Fruit fly (Drosophila melanogaster) whole organism, embryonic: ENCODE results near the gene Sgs5bis.

Source experiments
- Abd-B ChIP-seq: fragments of 200-800 bp; sonication (Bioruptor generic); optimal IDR thresholded peaks from 2 replicates; lab custom pipeline; 2018; ENCODE audit warnings: missing biosample characterization, mild to moderate bottlenecking, missing genetic modification characterization, moderate library complexity
- Asciz ChIP-seq: fragments of 200-800 bp; sonication (Bioruptor generic); optimal IDR thresholded peaks from 2 replicates; lab custom pipeline; 2017; ENCODE audit warnings: missing biosample characterization, mild to moderate bottlenecking, missing genetic modification characterization, missing genetic modification reagents
- Bdp1 ChIP-seq: fragments of 200-800 bp; sonication (Bioruptor generic); optimal IDR thresholded peaks from 3 replicates; lab custom pipeline; 2016; ENCODE audit warnings: missing biosample characterization, missing genetic modification characterization
- Bteb2 ChIP-seq: fragments of 200-800 bp; sonication (Bioruptor generic); optimal IDR thresholded peaks from 2 replicates; lab custom pipeline; 2016; ENCODE audit warnings: missing biosample characterization, missing genetic modification characterization
- CG10274 ChIP-seq: fragments of 200-800 bp; sonication (Bioruptor generic); optimal IDR thresholded peaks from 3 replicates; lab custom pipeline; 2017; ENCODE audit warnings: missing biosample characterization, mild to moderate bottlenecking, missing genetic modification characterization
- CG10462 ChIP-seq: fragments of 200-800 bp; sonication (Bioruptor generic); optimal IDR thresholded peaks from 2 replicates; lab custom pipeline; 2016; ENCODE audit warnings: missing biosample characterization, missing genetic modification characterization
- CG10979 ChIP-seq: fragments of 200-800 bp; sonication (Bioruptor generic); optimal IDR thresholded peaks from 2 replicates; lab custom pipeline; 2018; ENCODE audit warnings: missing biosample characterization, mild to moderate bottlenecking, missing genetic modification characterization, moderate library complexity
- CG11085 ChIP-seq: fragments of 200-800 bp; sonication (Bioruptor generic); IDR thresholded peaks from 2 replicates; pipeline ENCODE4 v1.3.6; 2022; ENCODE audit warnings: missing biosample characterization, missing genetic modification characterization
- CG11456 ChIP-seq: fragments of 200-800 bp; sonication (Bioruptor generic); IDR thresholded peaks from 3 replicates; pipeline ENCODE4 v1.3.6; 2022; ENCODE audit warnings: missing biosample characterization, missing genetic modification characterization
- CG12219 ChIP-seq: fragments of 200-800 bp; sonication (Bioruptor generic); optimal IDR thresholded peaks from 3 replicates; lab custom pipeline; 2018; ENCODE audit warnings: missing biosample characterization, mild to moderate bottlenecking, missing genetic modification characterization
- CG13123 ChIP-seq: fragments of 200-800 bp; sonication (Bioruptor generic); optimal IDR thresholded peaks from 2 replicates; lab custom pipeline; 2016; ENCODE audit warnings: missing biosample characterization, missing genetic modification characterization
- CG14014 ChIP-seq: fragments of 200-800 bp; sonication (Bioruptor generic); IDR thresholded peaks from 2 replicates; pipeline ENCODE4 v1.3.6; 2022; ENCODE audit warnings: missing biosample characterization, missing genetic modification characterization
- CG1602 ChIP-seq: fragments of 200-800 bp; sonication (Bioruptor generic); optimal IDR thresholded peaks from 3 replicates; lab custom pipeline; 2016; ENCODE audit warnings: missing biosample characterization, missing genetic modification characterization
- CG1603 ChIP-seq: fragments of 200-800 bp; sonication (Bioruptor generic); optimal IDR thresholded peaks from 2 replicates; lab custom pipeline; 2019; ENCODE audit warnings: missing biosample characterization, mild to moderate bottlenecking, missing genetic modification characterization, moderate library complexity
- CG17186 ChIP-seq: fragments of 200-800 bp; sonication (Bioruptor generic); optimal IDR thresholded peaks from 3 replicates; lab custom pipeline; 2017; ENCODE audit warnings: missing biosample characterization, missing genetic modification reagents, missing genetic modification characterization
- CG17829 ChIP-seq: fragments of 200-800 bp; optimal IDR thresholded peaks from 2 replicates; lab custom pipeline; 2019; ENCODE audit warnings: missing biosample characterization, mild to moderate bottlenecking, missing genetic modification characterization, moderate library complexity
- CG2712 ChIP-seq: fragments of 200-800 bp; optimal IDR thresholded peaks from 3 replicates; lab custom pipeline; 2019; ENCODE audit warnings: missing biosample characterization, mild to moderate bottlenecking, missing genetic modification characterization, moderate library complexity
- CG2889 ChIP-seq: fragments of 200-800 bp; sonication (Bioruptor generic); IDR thresholded peaks from 3 replicates; pipeline ENCODE4 v1.3.6; 2022; ENCODE audit warnings: missing biosample characterization, missing genetic modification characterization
- CG30403 ChIP-seq: fragments of 200-800 bp; sonication (Bioruptor generic); optimal IDR thresholded peaks from 3 replicates; lab custom pipeline; 2016; ENCODE audit warnings: missing biosample characterization, missing genetic modification characterization
- CG31388 ChIP-seq: fragments of 200-800 bp; sonication (Bioruptor generic); optimal IDR thresholded peaks from 2 replicates; lab custom pipeline; 2016; ENCODE audit warnings: missing biosample characterization, missing genetic modification characterization
- CG4404 ChIP-seq: fragments of 200-800 bp; sonication (Bioruptor generic); IDR thresholded peaks from 2 replicates; pipeline ENCODE4 v1.3.6; 2022; ENCODE audit warnings: missing biosample characterization, missing genetic modification characterization
- CG8290 ChIP-seq, 3 experiments: fragments of 200-800 bp; sonication (Bioruptor generic); optimal IDR thresholded peaks; 2 replicates each; lab custom pipeline; 2016 to 2019; ENCODE audit warnings: missing biosample characterization in 3 of 3, missing genetic modification characterization in 3 of 3, mild to moderate bottlenecking in 2 of 3, moderate library complexity in 1 of 3
- E2f1 ChIP-seq: fragments of 200-800 bp; sonication (Bioruptor generic); IDR thresholded peaks from 2 replicates; pipeline ENCODE4 v1.3.6; 2022; ENCODE audit warnings: missing biosample characterization, missing genetic modification characterization
- Gsc ChIP-seq: fragments of 200-800 bp; sonication (Bioruptor generic); IDR thresholded peaks from 2 replicates; pipeline ENCODE4 v1.3.6; 2022; ENCODE audit warnings: missing biosample characterization, missing genetic modification characterization
- Hsf ChIP-seq: fragments of 200-800 bp; sonication (Bioruptor generic); optimal IDR thresholded peaks from 3 replicates; lab custom pipeline; 2016; ENCODE audit warnings: missing biosample characterization, missing genetic modification characterization
- Nf-YB ChIP-seq: fragments of 200-800 bp; sonication (Bioruptor generic); optimal IDR thresholded peaks from 3 replicates; lab custom pipeline; 2019; ENCODE audit warnings: missing biosample characterization, mild to moderate bottlenecking, missing genetic modification characterization, moderate library complexity
- Scr ChIP-seq: fragments of 200-800 bp; sonication (Bioruptor generic); IDR thresholded peaks from 2 replicates; pipeline ENCODE4 v1.3.6; 2022; ENCODE audit warnings: missing biosample characterization, missing genetic modification characterization; ENCODE audit not compliant: partially characterized antibody
- Sox102F ChIP-seq: fragments of 200-800 bp; sonication (Bioruptor generic); optimal IDR thresholded peaks from 2 replicates; lab custom pipeline; 2018; ENCODE audit warnings: missing biosample characterization, mild to moderate bottlenecking, missing genetic modification characterization, moderate library complexity
- Xrp1 ChIP-seq: fragments of 200-800 bp; sonication (Bioruptor generic); IDR thresholded peaks from 2 replicates; pipeline ENCODE4 v1.3.6; 2022; ENCODE audit warnings: missing biosample characterization, missing genetic modification characterization
- ase ChIP-seq: fragments of 200-800 bp; sonication (Bioruptor generic); IDR thresholded peaks from 3 replicates; pipeline ENCODE4 v1.3.6; 2022; ENCODE audit warnings: missing biosample characterization, missing genetic modification characterization
- bsh ChIP-seq, 2 experiments: fragments of 200-800 bp; sonication (Bioruptor generic); optimal IDR thresholded peaks; 2 replicates each; lab custom pipeline; 2017 to 2018; ENCODE audit warnings: mild to moderate bottlenecking in 2 of 2, missing biosample characterization in 2 of 2, missing genetic modification characterization in 2 of 2, moderate library complexity in 1 of 2
- cas ChIP-seq: fragments of 200-800 bp; sonication (Bioruptor generic); IDR thresholded peaks from 2 replicates; pipeline ENCODE4 v1.3.6; 2022; ENCODE audit warnings: missing biosample characterization, missing genetic modification characterization
- crol ChIP-seq: fragments of 200-800 bp; sonication (Bioruptor generic); IDR thresholded peaks from 2 replicates; pipeline ENCODE4 v1.3.6; 2022; ENCODE audit warnings: missing biosample characterization, missing genetic modification characterization
- dmrt11E ChIP-seq: fragments of 200-800 bp; sonication (Bioruptor generic); optimal IDR thresholded peaks from 3 replicates; lab custom pipeline; 2018; ENCODE audit warnings: missing biosample characterization, mild to moderate bottlenecking, missing genetic modification characterization, moderate library complexity
- dpn ChIP-seq, 2 experiments: fragments of 200-800 bp; sonication (Bioruptor generic); optimal IDR thresholded peaks; 3 replicates each; lab custom pipeline; 2016; ENCODE audit warnings: missing biosample characterization in 2 of 2, missing genetic modification characterization in 2 of 2
- fd102C ChIP-seq: fragments of 200-800 bp; sonication (Bioruptor generic); optimal IDR thresholded peaks from 2 replicates; lab custom pipeline; 2018; ENCODE audit warnings: missing biosample characterization, mild to moderate bottlenecking, missing genetic modification characterization, moderate library complexity
- gcm ChIP-seq: fragments of 200-800 bp; sonication (Bioruptor generic); optimal IDR thresholded peaks from 2 replicates; lab custom pipeline; 2019; ENCODE audit warnings: missing biosample characterization, mild to moderate bottlenecking, missing genetic modification characterization, moderate library complexity
- gem ChIP-seq: fragments of 200-800 bp; sonication (Bioruptor generic); optimal IDR thresholded peaks from 2 replicates; lab custom pipeline; 2019; ENCODE audit warnings: missing biosample characterization, mild to moderate bottlenecking, missing genetic modification characterization, moderate library complexity
- gsb-n ChIP-seq: fragments of 200-800 bp; sonication (Bioruptor generic); optimal IDR thresholded peaks from 3 replicates; lab custom pipeline; 2018; ENCODE audit warnings: missing biosample characterization, mild to moderate bottlenecking, missing genetic modification characterization
- gt ChIP-seq: fragments of 200-800 bp; sonication (Bioruptor generic); IDR thresholded peaks from 2 replicates; pipeline ENCODE4 v1.3.6; 2022; ENCODE audit warnings: missing biosample characterization, missing genetic modification characterization
- lola ChIP-seq, 3 experiments: fragments of >200 bp in 2 of 3; fragments of 200-800 bp in 1 of 3; sonication (Bioruptor generic) in 1 of 3; optimal IDR thresholded peaks; 2 replicates each; lab custom pipeline; 2017 to 2019; ENCODE audit warnings: missing biosample characterization in 3 of 3, missing genetic modification characterization in 3 of 3, mild to moderate bottlenecking in 1 of 3, moderate library complexity in 1 of 3
- mam ChIP-seq: fragments of 200-800 bp; sonication (Bioruptor generic); optimal IDR thresholded peaks from 3 replicates; lab custom pipeline; 2016; ENCODE audit warnings: missing biosample characterization, missing genetic modification characterization
- prd ChIP-seq, 3 experiments: fragments of >200 bp in 2 of 3; fragments of 200-800 bp in 1 of 3; sonication (Bioruptor generic) in 1 of 3; optimal IDR thresholded peaks in 2 of 3; IDR thresholded peaks in 1 of 3; 2 replicates in 2 of 3; 3 replicates in 1 of 3; pipeline versions ENCODE4 v1.3.6 to Lab custom; 2017 to 2022; ENCODE audit warnings: missing biosample characterization in 1 of 3, missing genetic modification characterization in 1 of 3
- repo ChIP-seq: fragments of 200-800 bp; sonication (Bioruptor generic); optimal IDR thresholded peaks from 2 replicates; lab custom pipeline; 2016; ENCODE audit warnings: missing biosample characterization, missing genetic modification characterization
- sens ChIP-seq: fragments of 200-800 bp; sonication (Bioruptor generic); peaks from one replicate; lab custom pipeline; 2016; ENCODE audit warnings: missing biosample characterization, missing genetic modification characterization
- toy ChIP-seq: fragments of 200-800 bp; sonication (Bioruptor generic); IDR thresholded peaks from 2 replicates; pipeline ENCODE4 v1.3.6; 2022; ENCODE audit warnings: missing biosample characterization, missing genetic modification characterization
- trh ChIP-seq: fragments of 200-800 bp; sonication (Bioruptor generic); optimal IDR thresholded peaks from 2 replicates; lab custom pipeline; 2016; ENCODE audit warnings: missing biosample characterization, missing genetic modification characterization
- ttk ChIP-seq: fragments of 200-800 bp; sonication (Bioruptor generic); IDR thresholded peaks from 2 replicates; pipeline ENCODE4 v2.1.2; 2022; ENCODE audit warnings: missing biosample characterization, missing genetic modification characterization
- vvl ChIP-seq: fragments of 200-800 bp; sonication (Bioruptor generic); IDR thresholded peaks from 2 replicates; pipeline ENCODE4 v1.3.6; 2022; ENCODE audit warnings: missing biosample characterization, missing genetic modification characterization

Sgs5bis gene

dm6 chr3R:17561175-17561574 lies 33.0 kb upstream of the Sgs5bis start:
- TF ChIP-seq dmrt11E (tag; lab: Kevin White, UChicago) (peak; percentile 35), Xrp1 (GFP tag; lab: Robert Waterston, UW) (no peak), Sox102F (peak; percentile 41), cas (GFP tag; lab: Robert Waterston, UW) (no peak), CG10462 (GFP tag; lab: Kevin White, UChicago) (no peak), bsh (GFP tag; optimal IDR thresholded peaks at IDR 0.05; lab: Kevin White, UChicago) (peak in 1 of 2 experiments; percentile 27), Abd-B (GFP tag; lab: Kevin White, UChicago) (peak; percentile 4), ase (no peak)
- TF ChIP-seq, all 482 proteins: peak for 4

- no peak for TF ChIP-seq gt (GFP tag; lab: Robert Waterston, UW)
- no peak for TF ChIP-seq Bteb2 (GFP tag; lab: Kevin White, UChicago)
- no peak for TF ChIP-seq prd (optimal IDR thresholded peaks at IDR 0.05; lab: Kevin White, UChicago)
- peak; percentile 49; the same call in 1 of the 3 replicates for TF ChIP-seq prd (GFP tag; IDR thresholded peaks at IDR 0.05; lab: Robert Waterston, UW)
- no peak for TF ChIP-seq Nf-YB (GFP tag; lab: Kevin White, UChicago)
- no peak for TF ChIP-seq CG11085 (GFP tag; lab: Robert Waterston, UW)
- peak; percentile 76 for TF ChIP-seq sens (GFP tag; lab: Kevin White, UChicago)
- TF ChIP-seq mam (GFP tag; lab: Kevin White, UChicago): no peak
- no peak for TF ChIP-seq Scr
- TF ChIP-seq CG1603 (tag; lab: Kevin White, UChicago): no peak
- TF ChIP-seq repo (GFP tag; lab: Kevin White, UChicago): no peak
- peak; percentile 8 for TF ChIP-seq gsb-n (tag; lab: Kevin White, UChicago)
- no peak for TF ChIP-seq CG1602 (GFP tag; lab: Kevin White, UChicago)
- peak; percentile 52 for TF ChIP-seq CG2712 (tag; lab: Kevin White, UChicago)
- 0 out of 2 replicates have a peak, but pooled peaks have one; percentile 9 for TF ChIP-seq E2f1 (GFP tag; lab: Robert Waterston, UW)
- TF ChIP-seq CG4404 (GFP tag; lab: Robert Waterston, UW): no peak
- no peak for TF ChIP-seq toy
- TF ChIP-seq Bdp1: no peak
- TF ChIP-seq CG17829: peak; percentile 26
- no peak for TF ChIP-seq dpn (GFP tag; optimal IDR thresholded peaks at IDR 0.05; lab: Kevin White, UChicago)
- no peak for TF ChIP-seq Gsc (GFP tag; lab: Robert Waterston, UW)
- no peak for TF ChIP-seq trh (GFP tag; lab: Kevin White, UChicago)
- no peak for TF ChIP-seq CG31388
- TF ChIP-seq Sox102F: no peak
- TF ChIP-seq dmrt11E (tag; lab: Kevin White, UChicago): peak; percentile 44
- TF ChIP-seq lola (GFP tag; optimal IDR thresholded peaks at IDR 0.05; lab: Kevin White, UChicago): peak in 1 of 3 experiments; percentile 29
- no peak for TF ChIP-seq CG14014 (GFP tag; lab: Robert Waterston, UW)
- TF ChIP-seq ttk (GFP tag; lab: Robert Waterston, UW): no peak
- TF ChIP-seq crol (GFP tag; lab: Robert Waterston, UW): no peak
- no peak for TF ChIP-seq CG12219 (GFP tag; lab: Kevin White, UChicago)
- TF ChIP-seq Hsf (GFP tag; lab: Kevin White, UChicago): no peak
- no peak for TF ChIP-seq CG8290 (GFP tag; optimal IDR thresholded peaks at IDR 0.05; lab: Kevin White, UChicago)
- no peak for TF ChIP-seq CG8290 (tag; optimal IDR thresholded peaks at IDR 0.05; lab: Kevin White, UChicago)
- no peak for TF ChIP-seq fd102C
- TF ChIP-seq vvl (GFP tag; lab: Robert Waterston, UW): no peak
- no peak for TF ChIP-seq CG2889 (GFP tag; lab: Robert Waterston, UW)
- TF ChIP-seq CG10274 (GFP tag; lab: Kevin White, UChicago): no peak
- no peak for TF ChIP-seq CG11456 (GFP tag; lab: Robert Waterston, UW)
- TF ChIP-seq gem: no peak
- TF ChIP-seq CG17186 (GFP tag; lab: Kevin White, UChicago): no peak
- TF ChIP-seq CG30403 (GFP tag; lab: Kevin White, UChicago): no peak
- no peak for TF ChIP-seq CG13123
- no peak for TF ChIP-seq Asciz (GFP tag; lab: Kevin White, UChicago)
- TF ChIP-seq CG10979 (tag; lab: Kevin White, UChicago): peak; percentile 42
- no peak for TF ChIP-seq gcm (GFP tag; lab: Kevin White, UChicago)
These were observed 29.3 kb upstream of the Sgs5bis start for dm6 chr3R:17564837-17565236.
